Worm (Caenorhabditis elegans): ENCODE measurements around the gene pqn-62.

Gene pqn-62

ce11 chrX:5202923-5203322 is 7.0 kb downstream of the pqn-62 start:
- TF ChIP-seq unc-62 (GFP tag; optimal IDR thresholded peaks at IDR 0.05 in 1 of 2), result peak in 1 of 2 experiments; percentile 98
- no peak for TF ChIP-seq unc-62 (tag; optimal IDR thresholded peaks at IDR 0.05)
- TF ChIP-seq nhr-111 (GFP tag; optimal IDR thresholded peaks at IDR 0.05), result no peak

ce11 chrX:5205561-5205960 is 9.7 kb downstream of the pqn-62 start, which contains the start of gene H28G03.2:
Gene H28G03.2 (plus strand): TSS chrX:5205760.
- TF ChIP-seq nhr-11 (tag; optimal IDR thresholded peaks at IDR 0.05) (no peak), daf-16 (GFP tag; optimal IDR thresholded peaks at IDR 0.05) (no peak), daf-16 (tag; optimal IDR thresholded peaks at IDR 0.05) (peak; percentile 30), dmd-8 (GFP tag; IDR thresholded peaks at IDR 0.05) (no peak), hmg-1.1 (GFP tag; IDR thresholded peaks at IDR 0.05) (peak; percentile 28; the same call in 1 of the 2 replicates), dve-1 (tag; optimal IDR thresholded peaks at IDR 0.05; ENCODE audit: insufficient read depth) (no peak), snpc-4 (tag; optimal IDR thresholded peaks at IDR 0.05) (no peak), unc-130 (GFP tag; optimal IDR thresholded peaks at IDR 0.05) (no peak), mdl-1 (tag; optimal IDR thresholded peaks at IDR 0.05) (no peak), hlh-11 (tag; optimal IDR thresholded peaks at IDR 0.05) (peak; percentile 21), F26F4.8 (GFP tag; conservative IDR thresholded peaks at IDR 0.05) (no peak), ceh-28 (tag; optimal IDR thresholded peaks at IDR 0.05) (no peak), nhr-10 (tag; optimal IDR thresholded peaks at IDR 0.05) (no peak), Y48G9A.11 (GFP tag; IDR thresholded peaks at IDR 0.05) (no peak), ZK546.5 (tag; optimal IDR thresholded peaks at IDR 0.05) (no peak), lsy-2 (tag; optimal IDR thresholded peaks at IDR 0.05) (no peak), skn-1 (tag; optimal IDR thresholded peaks at IDR 0.05) (no peak), zfp-2 (tag; optimal IDR thresholded peaks at IDR 0.05) (no peak), F10B5.3 (tag; optimal IDR thresholded peaks at IDR 0.05) (no peak), ztf-11 (tag; optimal IDR thresholded peaks at IDR 0.05) (no peak), spr-3 (GFP tag; optimal IDR thresholded peaks at IDR 0.05) (no peak), mxl-3 (GFP tag; optimal IDR thresholded peaks at IDR 0.05) (no peak), D1046.2 (GFP tag; IDR thresholded peaks at IDR 0.05) (no peak), aly-2 (tag; optimal IDR thresholded peaks at IDR 0.05) (no peak), aha-1 (tag) (peak; percentile 15), nhr-28 (tag; optimal IDR thresholded peaks at IDR 0.05) (peak; percentile 20), fos-1 (tag; optimal IDR thresholded peaks at IDR 0.05) (no peak), lin-39 (tag; optimal IDR thresholded peaks at IDR 0.05) (no peak), pqm-1 (tag; optimal IDR thresholded peaks at IDR 0.05) (no peak), fkh-10 (GFP tag; optimal IDR thresholded peaks at IDR 0.05) (no peak), hif-1 (tag; optimal IDR thresholded peaks at IDR 0.05) (peak in 1 of 2 experiments; percentile 82), Y5F2A.4 (GFP tag; optimal IDR thresholded peaks at IDR 0.05) (no peak), set-16 (GFP tag; IDR thresholded peaks at IDR 0.05) (0 out of 2 replicates have a peak, but pooled peaks have one; percentile 15), lir-3 (tag; optimal IDR thresholded peaks at IDR 0.05) (no peak), mes-2 (tag; optimal IDR thresholded peaks at IDR 0.05; ENCODE audit: poor library complexity, severe bottlenecking) (peak; percentile 79), unc-62 (GFP tag; optimal IDR thresholded peaks at IDR 0.05 in 1 of 2) (no peak), unc-62 (tag; optimal IDR thresholded peaks at IDR 0.05) (no peak), lim-7 (GFP tag; IDR thresholded peaks at IDR 0.05) (no peak), T26A8.4 (GFP tag; IDR thresholded peaks at IDR 0.05) (no peak), zip-11 (GFP tag; IDR thresholded peaks at IDR 0.05) (no peak), pha-4 (GFP tag; IDR thresholded peaks at IDR 0.05) (no peak), pha-4 (tag; optimal IDR thresholded peaks at IDR 0.05) (no peak), tag-97 (GFP tag; IDR thresholded peaks at IDR 0.05) (no peak), ceh-62 (tag; optimal IDR thresholded peaks at IDR 0.05) (no peak), tra-1 (GFP tag; IDR thresholded peaks at IDR 0.05) (no peak), rbr-2 (tag; optimal IDR thresholded peaks at IDR 0.05) (no peak), php-3 (GFP tag; IDR thresholded peaks at IDR 0.05) (no peak), lin-13 (GFP tag; optimal IDR thresholded peaks at IDR 0.05) (no peak)
